Worm (Caenorhabditis elegans) whole organism, late embryonic: ENCODE measurements around the gene K12H4.3.

Experiments
- C08G9.2 ChIP-seq: sonication (generic microtip); optimal IDR thresholded peaks from 2 replicates; lab custom pipeline; 2016; ENCODE audit warnings: mild to moderate bottlenecking, missing genetic modification characterization, moderate library complexity, missing compliant biosample characterization
- K09A11.1 ChIP-seq: sonication (generic microtip); optimal IDR thresholded peaks from 2 replicates; lab custom pipeline; 2017; ENCODE audit warnings: antibody characterized with exemption, mild to moderate bottlenecking, missing genetic modification characterization, missing compliant biosample characterization; ENCODE audit not compliant: insufficient read depth
- Y22D7AL.16 ChIP-seq: sonication (generic microtip); optimal IDR thresholded peaks from 2 replicates; lab custom pipeline; 2016; ENCODE audit warnings: missing genetic modification characterization, missing compliant biosample characterization
- ahr-1 ChIP-seq: sonication (generic microtip); optimal IDR thresholded peaks from 2 replicates; lab custom pipeline; 2016; ENCODE audit warnings: missing genetic modification characterization, missing compliant biosample characterization
- ama-1 ChIP-seq: fragments of 150-350 bp; optimal IDR thresholded peaks from 2 replicates; lab custom pipeline; 2014
- ceh-14 ChIP-seq: sonication (generic microtip); optimal IDR thresholded peaks from 2 replicates; lab custom pipeline; 2016; ENCODE audit warnings: missing genotype, missing genetic modification characterization, missing compliant biosample characterization
- ceh-18 ChIP-seq: sonication (generic microtip); optimal IDR thresholded peaks from 2 replicates; lab custom pipeline; 2016; ENCODE audit warnings: missing genetic modification characterization, missing compliant biosample characterization
- ceh-19 ChIP-seq: fragments of 200-800 bp; sonication (Bioruptor generic); optimal IDR thresholded peaks from 2 replicates; lab custom pipeline; 2018; ENCODE audit warnings: mild to moderate bottlenecking, missing genetic modification characterization, missing compliant biosample characterization
- ceh-2 ChIP-seq: sonication (generic microtip); optimal IDR thresholded peaks from 2 replicates; lab custom pipeline; 2016; ENCODE audit warnings: missing genotype, missing genetic modification characterization, missing compliant biosample characterization
- ceh-24 ChIP-seq: sonication (generic microtip); optimal IDR thresholded peaks from 2 replicates; lab custom pipeline; 2016; ENCODE audit warnings: mild to moderate bottlenecking, missing genetic modification characterization, missing compliant biosample characterization
- ceh-31 ChIP-seq: sonication (generic microtip); optimal IDR thresholded peaks from 2 replicates; lab custom pipeline; 2016; ENCODE audit warnings: missing genetic modification characterization, missing compliant biosample characterization
- ceh-48 ChIP-seq: sonication (generic microtip); optimal IDR thresholded peaks from 2 replicates; lab custom pipeline; 2016; ENCODE audit warnings: missing genetic modification characterization, inconsistent platforms, missing compliant biosample characterization
- ceh-6 ChIP-seq: fragments of 200-800 bp; sonication (Bioruptor generic); optimal IDR thresholded peaks from 2 replicates; lab custom pipeline; 2018; ENCODE audit warnings: mild to moderate bottlenecking, missing genetic modification characterization, missing compliant biosample characterization
- elt-2 ChIP-seq: sonication (generic microtip); optimal IDR thresholded peaks from 2 replicates; lab custom pipeline; 2016; ENCODE audit warnings: missing genetic modification reagents, missing genetic modification characterization, missing compliant biosample characterization
- ets-4 ChIP-seq: sonication (generic microtip); optimal IDR thresholded peaks from 2 replicates; lab custom pipeline; 2016; ENCODE audit warnings: missing genetic modification characterization, missing compliant biosample characterization
- eyg-1 ChIP-seq: sonication (generic microtip); optimal IDR thresholded peaks from 2 replicates; lab custom pipeline; 2016; ENCODE audit warnings: missing genotype, missing genetic modification characterization, missing compliant biosample characterization
- fkh-10 ChIP-seq: fragments of 150-350 bp; optimal IDR thresholded peaks from 2 replicates; lab custom pipeline; 2014; ENCODE audit warnings: missing biosample characterization, missing genetic modification reagents, missing genetic modification characterization
- fkh-6 ChIP-seq: sonication (generic microtip); optimal IDR thresholded peaks from 2 replicates; lab custom pipeline; 2016; ENCODE audit warnings: missing genetic modification characterization, missing compliant biosample characterization
- hlh-30 ChIP-seq: sonication (generic microtip); optimal IDR thresholded peaks from 2 replicates; lab custom pipeline; 2017; ENCODE audit warnings: antibody characterized with exemption, missing genetic modification characterization, missing compliant biosample characterization; ENCODE audit not compliant: insufficient read depth
- hlh-6 ChIP-seq: sonication (generic microtip); optimal IDR thresholded peaks from 2 replicates; lab custom pipeline; 2016; ENCODE audit warnings: missing genotype, missing genetic modification characterization, missing compliant biosample characterization
- hlh-8 ChIP-seq: sonication (generic microtip); optimal IDR thresholded peaks from 2 replicates; lab custom pipeline; 2016; ENCODE audit warnings: missing genotype, missing genetic modification characterization, missing compliant biosample characterization
- lin-11 ChIP-seq: fragments of 200-800 bp; sonication (Bioruptor generic); optimal IDR thresholded peaks from 2 replicates; lab custom pipeline; 2018; ENCODE audit warnings: mild to moderate bottlenecking, missing genetic modification characterization, missing compliant biosample characterization
- madf-2 ChIP-seq: sonication (generic microtip); optimal IDR thresholded peaks from 2 replicates; lab custom pipeline; 2017; ENCODE audit warnings: missing genetic modification characterization, missing compliant biosample characterization
- nfya-1 ChIP-seq: sonication (generic microtip); optimal IDR thresholded peaks from 2 replicates; lab custom pipeline; 2017; ENCODE audit warnings: missing genetic modification characterization, mild to moderate bottlenecking, missing compliant biosample characterization, antibody characterized with exemption, moderate library complexity
- nhr-11 ChIP-seq: fragments of 150-350 bp; optimal IDR thresholded peaks from 2 replicates; lab custom pipeline; 2014; ENCODE audit warnings: missing biosample characterization, missing genetic modification characterization
- nhr-232 ChIP-seq: sonication (generic microtip); optimal IDR thresholded peaks from 2 replicates; lab custom pipeline; 2016; ENCODE audit warnings: missing genetic modification characterization, missing compliant biosample characterization
- npax-4 ChIP-seq: sonication (generic microtip); optimal IDR thresholded peaks from 2 replicates; lab custom pipeline; 2016; ENCODE audit warnings: missing genetic modification characterization, missing compliant biosample characterization
- pag-3 ChIP-seq: sonication (generic microtip); optimal IDR thresholded peaks from 2 replicates; lab custom pipeline; 2016; ENCODE audit warnings: missing compliant biosample characterization, missing genetic modification characterization, borderline replicate concordance
- pat-9 ChIP-seq: fragments of 200-800 bp; sonication (Bioruptor generic); optimal IDR thresholded peaks from 2 replicates; lab custom pipeline; 2018; ENCODE audit warnings: mild to moderate bottlenecking, missing genetic modification characterization, moderate library complexity, missing compliant biosample characterization
- pax-1 ChIP-seq: fragments of 150-350 bp; optimal IDR thresholded peaks from 2 replicates; lab custom pipeline; 2014; ENCODE audit warnings: missing biosample characterization, missing genetic modification characterization
- pha-2 ChIP-seq: sonication (generic microtip); optimal IDR thresholded peaks from 2 replicates; lab custom pipeline; 2017; ENCODE audit warnings: mild to moderate bottlenecking, missing genetic modification characterization, missing compliant biosample characterization
- pha-4 ChIP-seq: fragments of 150-350 bp; optimal IDR thresholded peaks from 2 replicates; lab custom pipeline; 2018; ENCODE audit warnings: missing biosample characterization, missing genetic modification reagents, missing genetic modification characterization
- pqm-1 ChIP-seq: sonication (generic microtip); optimal IDR thresholded peaks from 2 replicates; lab custom pipeline; 2016; ENCODE audit warnings: missing genetic modification characterization, missing compliant biosample characterization
- ref-2 ChIP-seq: sonication (generic microtip); optimal IDR thresholded peaks from 2 replicates; lab custom pipeline; 2016; ENCODE audit warnings: missing genetic modification characterization, missing compliant biosample characterization
- syd-9 ChIP-seq: sonication (generic microtip); optimal IDR thresholded peaks from 2 replicates; lab custom pipeline; 2016; ENCODE audit warnings: mild to moderate bottlenecking, missing genetic modification characterization, moderate library complexity, missing compliant biosample characterization
- tbx-2 ChIP-seq: sonication (generic microtip); optimal IDR thresholded peaks from 2 replicates; lab custom pipeline; 2016; ENCODE audit warnings: missing genetic modification characterization, missing compliant biosample characterization
- ttx-3 ChIP-seq: sonication (generic microtip); optimal IDR thresholded peaks from 2 replicates; lab custom pipeline; 2016; ENCODE audit warnings: missing genetic modification reagents, missing genetic modification characterization, missing compliant biosample characterization
- unc-42 ChIP-seq: sonication (generic microtip); optimal IDR thresholded peaks from 2 replicates; lab custom pipeline; 2016; ENCODE audit warnings: missing genotype, missing genetic modification characterization, missing compliant biosample characterization
- zip-5 ChIP-seq: sonication (generic microtip); optimal IDR thresholded peaks from 2 replicates; lab custom pipeline; 2016; ENCODE audit warnings: missing genetic modification characterization, missing compliant biosample characterization

The K12H4.3 gene

ce11 chrIII:8043784-8044183 lies 2.0 kb upstream of the K12H4.3 start (continued):
- TF ChIP-seq Y22D7AL.16 (tag; lab: Kevin White, UChicago) (peak; percentile 100), pqm-1 (tag; lab: Kevin White, UChicago) (peak; percentile 100), pag-3 (tag; lab: Kevin White, UChicago) (peak; percentile 100), nhr-232 (tag; lab: Kevin White, UChicago) (peak; percentile 96), madf-2 (tag; lab: Kevin White, UChicago) (peak; percentile 100), pax-1 (tag; lab: Kevin White, UChicago) (peak; percentile 85), ref-2 (tag; lab: Kevin White, UChicago) (peak; percentile 100), hlh-6 (peak; percentile 100), npax-4 (tag; lab: Kevin White, UChicago) (peak; percentile 99), ttx-3 (tag; lab: Kevin White, UChicago) (peak; percentile 100), ceh-48 (peak; percentile 99), ceh-19 (GFP tag; lab: Kevin White, UChicago) (peak; percentile 100), ahr-1 (tag; lab: Kevin White, UChicago) (peak; percentile 100), ama-1 (no peak), C08G9.2 (tag; lab: Kevin White, UChicago) (peak; percentile 100), elt-2 (tag; lab: Kevin White, UChicago) (peak; percentile 100), nfya-1 (peak; percentile 98)

DNA sequence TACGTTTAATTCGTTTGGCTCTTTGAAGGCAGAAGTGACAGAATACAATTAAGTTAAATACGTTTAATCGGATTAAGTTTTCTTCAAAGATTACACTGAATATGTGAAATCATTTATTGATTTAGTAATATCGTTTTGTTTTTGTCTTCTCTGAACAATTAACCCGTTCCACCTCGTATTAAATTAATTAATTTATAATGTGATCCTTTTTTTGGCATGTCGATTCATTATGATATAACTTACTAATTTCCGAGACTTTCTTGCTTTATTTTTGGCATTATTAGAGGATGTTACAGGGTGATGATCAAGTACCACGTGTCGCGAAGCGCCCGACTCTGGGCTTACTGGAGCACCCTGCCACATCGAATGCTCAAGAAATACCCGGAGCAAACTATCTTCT lies 1.6 kb upstream of the K12H4.3 start, which contains the start of gene K12H4.5:
TSS of gene K12H4.5 (plus strand) at position 301 of the 400 bp plus-strand sequence.
- no peak for TF ChIP-seq C08G9.2 (tag; lab: Kevin White, UChicago)
- no peak for TF ChIP-seq lin-11
- no peak for TF ChIP-seq eyg-1 (tag; lab: Kevin White, UChicago)
- TF ChIP-seq ceh-19 (GFP tag; lab: Kevin White, UChicago) = no peak
- no peak for TF ChIP-seq hlh-30 (tag; lab: Kevin White, UChicago)
- TF ChIP-seq tbx-2 (tag; lab: Kevin White, UChicago) = no peak
- TF ChIP-seq elt-2 (tag; lab: Kevin White, UChicago) = no peak
- TF ChIP-seq ceh-18 (tag; lab: Kevin White, UChicago) = no peak
- no peak for TF ChIP-seq unc-42 (tag; lab: Kevin White, UChicago)
- no peak for TF ChIP-seq pha-2
- no peak for TF ChIP-seq ets-4

ce11 chrIII:8044717-8045116 lies 1.1 kb upstream of the K12H4.3 start, which contains the start of gene spcs-3:
TSS of gene spcs-3 (plus strand) at chrIII:8045017.
- TF ChIP-seq ceh-24 (tag; lab: Kevin White, UChicago) (no peak), K09A11.1 (tag; lab: Kevin White, UChicago) (no peak), lin-11 (no peak), ceh-6 (no peak), ceh-31 (no peak), syd-9 (tag; lab: Kevin White, UChicago) (no peak), pha-4 (tag; lab: Kevin White, UChicago) (no peak), eyg-1 (tag; lab: Kevin White, UChicago) (no peak), zip-5 (no peak), ama-1 (no peak), pat-9 (tag; lab: Kevin White, UChicago) (no peak), fkh-6 (tag; lab: Kevin White, UChicago) (no peak), ceh-2 (tag; lab: Kevin White, UChicago) (no peak), fkh-10 (GFP tag; lab: Kevin White, UChicago) (no peak), ceh-14 (tag; lab: Kevin White, UChicago) (no peak), hlh-8 (no peak), nhr-11 (tag; lab: Kevin White, UChicago) (no peak)
- TF ChIP-seq, all 69 proteins: peak for 0
